Worm (Caenorhabditis elegans) whole organism, L4 larva: ENCODE data around the gene K01F9.2.

Source experiments
- Y5F2A.4 ChIP-seq: fragments of 200-800 bp; sonication (Bioruptor generic); optimal IDR thresholded peaks from 2 replicates; lab custom pipeline; 2018; ENCODE audit warnings: mild to moderate bottlenecking, missing genetic modification characterization, missing compliant biosample characterization
- aly-2 ChIP-seq: sonication (generic microtip); optimal IDR thresholded peaks from 2 replicates; lab custom pipeline; 2018; ENCODE audit warnings: missing biosample characterization, missing genetic modification characterization
- ces-1 ChIP-seq: fragments of 150-350 bp; sonication (generic microtip); optimal IDR thresholded peaks from 4 replicates; lab custom pipeline; 2014; ENCODE audit warnings: missing biosample characterization, missing genetic modification reagents, missing genetic modification characterization
- dpl-1 ChIP-seq: fragments of 150-350 bp; optimal IDR thresholded peaks from 2 replicates; lab custom pipeline; 2014; ENCODE audit warnings: missing biosample characterization, missing genetic modification reagents, missing genetic modification characterization
- lin-39 ChIP-seq: fragments of 150-350 bp; optimal IDR thresholded peaks from 2 replicates; lab custom pipeline; 2014; ENCODE audit warnings: missing biosample characterization, missing genetic modification reagents, missing genetic modification characterization
- mep-1 ChIP-seq: fragments of 150-350 bp; sonication (generic microtip); optimal IDR thresholded peaks from 3 replicates; lab custom pipeline; 2014; ENCODE audit warnings: missing biosample characterization, missing genetic modification characterization
- snpc-4 ChIP-seq: fragments of 150-350 bp; optimal IDR thresholded peaks from 2 replicates; lab custom pipeline; 2014; ENCODE audit warnings: missing biosample characterization, missing genetic modification characterization
- zip-2 ChIP-seq: fragments of 150-350 bp; optimal IDR thresholded peaks from 2 replicates; lab custom pipeline; 2014; ENCODE audit warnings: missing biosample characterization, missing genetic modification characterization
- ztf-11 ChIP-seq: fragments of 150-350 bp; optimal IDR thresholded peaks from 2 replicates; lab custom pipeline; 2014; ENCODE audit warnings: missing biosample characterization, missing genetic modification characterization
- ztf-7 ChIP-seq: fragments of 150-350 bp; optimal IDR thresholded peaks from 2 replicates; lab custom pipeline; 2014; ENCODE audit warnings: missing biosample characterization, missing genetic modification characterization

ce11 chrIII:8923937-8924336, 47.0 kb upstream of the K01F9.2 start, which contains the start of gene ZK637.12:
- no peak for TF ChIP-seq dpl-1 (GFP tag; lab: Kevin White, UChicago)
- TF ChIP-seq aly-2 (tag; lab: Kevin White, UChicago) = no peak
- no peak for TF ChIP-seq lin-39
- TF ChIP-seq ztf-7 (tag; lab: Kevin White, UChicago) = no peak
- no peak for TF ChIP-seq ces-1 (GFP tag; lab: Kevin White, UChicago)
- no peak for TF ChIP-seq Y5F2A.4 (GFP tag; lab: Kevin White, UChicago)
- TF ChIP-seq mep-1 (tag; lab: Kevin White, UChicago) = no peak
- TF ChIP-seq snpc-4 (tag; lab: Kevin White, UChicago) = no peak
- no peak for TF ChIP-seq zip-2 (tag; lab: Kevin White, UChicago)
- TF ChIP-seq ztf-11 = no peak
